Worm (Caenorhabditis elegans): ENCODE data around the gene ufd-1.
"Not testable (repeated sequence)": the region's sequence is repeated elsewhere in the genome, so short reads cannot be mapped to it uniquely, and the experiment has no call there.

Gene ufd-1

ce11 chrIV:12340885-12341284 lies 10.2 kb upstream of the ufd-1 start:
- TF ChIP-seq elt-2 (tag; optimal IDR thresholded peaks at IDR 0.05) (no peak), fkh-2 (tag; optimal IDR thresholded peaks at IDR 0.05) (no peak), zag-1 (tag; optimal IDR thresholded peaks at IDR 0.05) (no peak), lsy-12 (tag; optimal IDR thresholded peaks at IDR 0.05) (no peak), nhr-43 (tag; optimal IDR thresholded peaks at IDR 0.05; ENCODE audit: poor library complexity, severe bottlenecking) (no peak), mml-1 (tag; optimal IDR thresholded peaks at IDR 0.05) (no peak), ceh-82 (tag; optimal IDR thresholded peaks at IDR 0.05) (no peak), elt-1 (tag; optimal IDR thresholded peaks at IDR 0.05) (no peak), ceh-28 (tag; optimal IDR thresholded peaks at IDR 0.05) (no peak), unc-39 (tag; optimal IDR thresholded peaks at IDR 0.05) (no peak), hmg-11 (tag; optimal IDR thresholded peaks at IDR 0.05) (no peak)

- TF ChIP-seq lin-15B (tag; optimal IDR thresholded peaks at IDR 0.05) = no peak
- TF ChIP-seq fkh-2 (tag; optimal IDR thresholded peaks at IDR 0.05) = no peak
- TF ChIP-seq unc-39 (tag; optimal IDR thresholded peaks at IDR 0.05) = no peak
- TF ChIP-seq tbx-2 (tag; optimal IDR thresholded peaks at IDR 0.05) = no peak
- TF ChIP-seq pha-4 (tag; optimal IDR thresholded peaks at IDR 0.05) = no peak
- no peak for TF ChIP-seq nhr-12 (tag; optimal IDR thresholded peaks at IDR 0.05)
- no peak for TF ChIP-seq pqm-1 (tag; optimal IDR thresholded peaks at IDR 0.05)
- no peak for TF ChIP-seq ztf-4 (tag; optimal IDR thresholded peaks at IDR 0.05)
- no peak for TF ChIP-seq ceh-82 (tag; optimal IDR thresholded peaks at IDR 0.05)
These were observed 6.4 kb upstream of the ufd-1 start, which contains the start of the genes F19B6.10 and wht-5 for ce11 chrIV:12336893-12337627. F19B6.10 (plus strand) TSS chrIV:12337193. wht-5 (plus strand) TSS chrIV:12337577.

ce11 chrIV:12335798-12336197 lies 5.1 kb upstream of the ufd-1 start, which contains the start of gene F19B6.1:
F19B6.1 (minus strand) TSS chrIV:12336075.
- no peak for TF ChIP-seq skn-1 (tag; optimal IDR thresholded peaks at IDR 0.05)

- TF ChIP-seq ztf-4 (tag; optimal IDR thresholded peaks at IDR 0.05) (no peak), snpc-4 (tag; optimal IDR thresholded peaks at IDR 0.05) (peak; percentile 16), pha-4 (tag; optimal IDR thresholded peaks at IDR 0.05) (peak; percentile 27), hmg-11 (tag; optimal IDR thresholded peaks at IDR 0.05) (peak; percentile 40), lin-39 (tag; optimal IDR thresholded peaks at IDR 0.05) (peak; percentile 9), lin-15B (tag; optimal IDR thresholded peaks at IDR 0.05) (peak; percentile 25), nfya-1 (tag; optimal IDR thresholded peaks at IDR 0.05; ENCODE audit: insufficient read depth) (peak; percentile 37), ceh-9 (tag; optimal IDR thresholded peaks at IDR 0.05) (no peak), nhr-25 (tag; optimal IDR thresholded peaks at IDR 0.05) (peak; percentile 44)
These were observed 4.6 kb upstream of the ufd-1 start for ce11 chrIV:12335248-12335647.

- TF ChIP-seq pha-4 (tag; optimal IDR thresholded peaks at IDR 0.05) = peak; percentile 36
- TF ChIP-seq nfya-1 (tag; optimal IDR thresholded peaks at IDR 0.05; ENCODE audit: insufficient read depth) = peak; percentile 25
- no peak for TF ChIP-seq hmg-11 (tag; optimal IDR thresholded peaks at IDR 0.05)
These were observed 4.0 kb upstream of the ufd-1 start for ce11 chrIV:12334708-12335107.

ce11 chrIV:12334142-12334541 lies 3.5 kb upstream of the ufd-1 start:
- no peak for TF ChIP-seq pqm-1 (tag; optimal IDR thresholded peaks at IDR 0.05)
- TF ChIP-seq elt-2 (tag; optimal IDR thresholded peaks at IDR 0.05) = peak; percentile 27
- TF ChIP-seq elt-1 (tag; optimal IDR thresholded peaks at IDR 0.05) = peak; percentile 36
- TF ChIP-seq nhr-67 (tag; optimal IDR thresholded peaks at IDR 0.05) = no peak
- no peak for TF ChIP-seq nhr-43 (tag; optimal IDR thresholded peaks at IDR 0.05; ENCODE audit: poor library complexity, severe bottlenecking)

ce11 chrIV:12326932-12327331 lies 3.8 kb downstream of the ufd-1 start, which contains the start of gene F19B6.3:
F19B6.3 (plus strand) TSS chrIV:12327232.
- TF ChIP-seq fkh-2 (tag; optimal IDR thresholded peaks at IDR 0.05); sea-2 (GFP tag; optimal IDR thresholded peaks at IDR 0.05); lin-15B (tag; optimal IDR thresholded peaks at IDR 0.05): not testable (repeated sequence)

- TF ChIP-seq ztf-11 (tag; optimal IDR thresholded peaks at IDR 0.05) = no peak
- TF ChIP-seq tbx-2 (tag; optimal IDR thresholded peaks at IDR 0.05) = no peak
- no peak for TF ChIP-seq ceh-28 (tag; optimal IDR thresholded peaks at IDR 0.05)
- TF ChIP-seq fkh-2 (tag; optimal IDR thresholded peaks at IDR 0.05) = no peak
- no peak for TF ChIP-seq mml-1 (tag; optimal IDR thresholded peaks at IDR 0.05)
- no peak for TF ChIP-seq pha-4 (tag; optimal IDR thresholded peaks at IDR 0.05)
- TF ChIP-seq eor-1 (tag; optimal IDR thresholded peaks at IDR 0.05) = no peak
- no peak for TF ChIP-seq sea-2 (GFP tag; optimal IDR thresholded peaks at IDR 0.05)
- TF ChIP-seq elt-3 (tag; optimal IDR thresholded peaks at IDR 0.05) = no peak
These were observed 19.1 kb downstream of the ufd-1 start, which contains the start of gene oac-58 for ce11 chrIV:12311597-12311996. oac-58 (minus strand) TSS chrIV:12311697.
